Fruit fly (Drosophila melanogaster): ENCODE measurements around the gene CG32816.

- TF ChIP-seq CG12605 (GFP tag; IDR thresholded peaks at IDR 0.05) (no peak), gl (tag; optimal IDR thresholded peaks at IDR 0.05) (no peak), D1 (tag; optimal IDR thresholded peaks at IDR 0.05) (no peak), CG32121 (GFP tag; IDR thresholded peaks at IDR 0.05) (no peak), Snoo (tag; optimal IDR thresholded peaks at IDR 0.05) (no peak), CG9948 (tag; optimal IDR thresholded peaks at IDR 0.05) (no peak), Ets98B (GFP tag; IDR thresholded peaks at IDR 0.05) (no peak), rn (GFP tag; IDR thresholded peaks at IDR 0.05) (no peak), CG10348 (GFP tag; IDR thresholded peaks at IDR 0.05) (no peak), EcR (GFP tag; optimal IDR thresholded peaks at IDR 0.05) (peak; percentile 74), Pif1A (GFP tag; optimal IDR thresholded peaks at IDR 0.05) (no peak), CG34367 (tag; optimal IDR thresholded peaks at IDR 0.05) (no peak), CG14655 (GFP tag; optimal IDR thresholded peaks at IDR 0.05) (no peak), CG13204 (GFP tag; optimal IDR thresholded peaks at IDR 0.05) (no peak)
Measured at dm6 chrX:498924-499588, 28.5 kb upstream of the CG32816 start.

Measured in whole organism, pupa.